Worm (Caenorhabditis elegans) whole organism, L1 larva: Measurements from ENCODE around the gene faah-1.

Source experiments
- C34B4.2 ChIP-seq: sonication (generic microtip); optimal IDR thresholded peaks from 2 replicates; lab custom pipeline; 2017; ENCODE audit warnings: mild to moderate bottlenecking, missing genetic modification characterization, missing compliant biosample characterization
- blmp-1 ChIP-seq: fragments of 150-350 bp; optimal IDR thresholded peaks from 2 replicates; lab custom pipeline; 2014; ENCODE audit warnings: missing biosample characterization, missing genetic modification characterization
- ceh-82 ChIP-seq, 3 experiments: fragments of 150-350 bp in 1 of 3; sonication (generic microtip) in 2 of 3; optimal IDR thresholded peaks; 2 replicates each; lab custom pipeline; 2014 to 2017; ENCODE audit warnings: missing biosample characterization in 3 of 3, missing genetic modification characterization in 3 of 3
- dpl-1 ChIP-seq, 3 experiments: fragments of 150-350 bp in 2 of 3; sonication (generic microtip) in 1 of 3; optimal IDR thresholded peaks; 2 replicates each; lab custom pipeline; 2014 to 2017; ENCODE audit warnings: missing biosample characterization in 3 of 3, missing genetic modification characterization in 3 of 3, missing genetic modification reagents in 3 of 3
- efl-1 ChIP-seq, 4 experiments: fragments of 150-350 bp; optimal IDR thresholded peaks in 3 of 4; peaks in 1 of 4; 1 replicate in 1 of 4; 2 replicates in 3 of 4; lab custom pipeline; 2014; ENCODE audit warnings: missing biosample characterization in 2 of 4, missing genetic modification characterization in 2 of 4, missing genetic modification reagents in 2 of 4
- efl-3 ChIP-seq: fragments of 200-800 bp; sonication (Bioruptor generic); optimal IDR thresholded peaks from 2 replicates; lab custom pipeline; 2018; ENCODE audit warnings: mild to moderate bottlenecking, missing genetic modification characterization, missing compliant biosample characterization
- egl-13 ChIP-seq: sonication (generic microtip); optimal IDR thresholded peaks from 2 replicates; lab custom pipeline; 2016; ENCODE audit warnings: missing genotype, missing genetic modification reagents, missing genetic modification characterization, missing compliant biosample characterization
- egl-27 ChIP-seq, 2 experiments: fragments of 150-350 bp in 1 of 2; sonication (generic microtip); optimal IDR thresholded peaks; 3 replicates each; lab custom pipeline; 2017 to 2018; ENCODE audit warnings: missing biosample characterization in 2 of 2, missing genetic modification characterization in 2 of 2, missing genetic modification reagents in 2 of 2
- elt-3 ChIP-seq, 6 experiments: fragments of 150-350 bp in 1 of 6; sonication (generic microtip); optimal IDR thresholded peaks; 2 replicates each; lab custom pipeline; 2017 to 2018; ENCODE audit warnings: missing biosample characterization in 6 of 6, missing genetic modification characterization in 6 of 6, inconsistent platforms in 1 of 6
- fkh-10 ChIP-seq: sonication (generic microtip); optimal IDR thresholded peaks from 2 replicates; lab custom pipeline; 2017; ENCODE audit warnings: missing biosample characterization, missing genetic modification reagents, missing genetic modification characterization
- fkh-4 ChIP-seq: sonication (generic microtip); optimal IDR thresholded peaks from 2 replicates; lab custom pipeline; 2016; ENCODE audit warnings: missing compliant biosample characterization, missing genetic modification characterization, borderline replicate concordance
- fos-1 ChIP-seq: fragments of 150-350 bp; optimal IDR thresholded peaks from 2 replicates; lab custom pipeline; 2014; ENCODE audit warnings: missing biosample characterization, missing genetic modification characterization
- grh-1 ChIP-seq: fragments of 200-800 bp; sonication (Bioruptor generic); IDR thresholded peaks from 2 replicates; pipeline ENCODE4 v1.3.6; 2022; ENCODE audit warnings: missing genetic modification reagents, missing genetic modification characterization, missing compliant biosample characterization
- hlh-17 ChIP-seq: fragments of 200-800 bp; sonication (Bioruptor generic); optimal IDR thresholded peaks from 2 replicates; lab custom pipeline; 2018; ENCODE audit warnings: missing genetic modification characterization, mild to moderate bottlenecking, missing compliant biosample characterization, moderate library complexity, borderline replicate concordance
- hlh-4 ChIP-seq: sonication (generic microtip); optimal IDR thresholded peaks from 2 replicates; lab custom pipeline; 2016; ENCODE audit warnings: mild to moderate bottlenecking, missing genetic modification characterization, missing compliant biosample characterization
- hpl-2 ChIP-seq: fragments of 150-350 bp; optimal IDR thresholded peaks from 2 replicates; lab custom pipeline; 2014; ENCODE audit warnings: missing biosample characterization, missing genetic modification reagents, missing genetic modification characterization
- jun-1 ChIP-seq: fragments of 150-350 bp; optimal IDR thresholded peaks from 2 replicates; lab custom pipeline; 2014; ENCODE audit warnings: missing biosample characterization, missing genetic modification reagents, missing genetic modification characterization
- lin-13 ChIP-seq: fragments of 150-350 bp; optimal IDR thresholded peaks from 2 replicates; lab custom pipeline; 2014; ENCODE audit warnings: missing biosample characterization, missing genetic modification reagents, missing genetic modification characterization
- lin-35 ChIP-seq, 2 experiments: fragments of 150-350 bp; optimal IDR thresholded peaks; 2 replicates each; lab custom pipeline; 2014; ENCODE audit warnings: missing biosample characterization in 2 of 2, missing genetic modification characterization in 2 of 2, missing genetic modification reagents in 2 of 2
- lir-3 ChIP-seq: sonication (generic microtip); optimal IDR thresholded peaks from 2 replicates; lab custom pipeline; 2016; ENCODE audit warnings: mild to moderate bottlenecking, missing genetic modification characterization, moderate library complexity, missing compliant biosample characterization; ENCODE audit not compliant: poor library complexity
- mab-9 ChIP-seq: fragments of 200-800 bp; sonication (Bioruptor generic); IDR thresholded peaks from 2 replicates; pipeline ENCODE4 v1.3.6; 2022; ENCODE audit warnings: missing genetic modification reagents, missing genetic modification characterization, missing compliant biosample characterization
- nhr-11 ChIP-seq: fragments of 150-350 bp; optimal IDR thresholded peaks from 2 replicates; lab custom pipeline; 2014; ENCODE audit warnings: missing biosample characterization, missing genetic modification characterization
- nhr-28 ChIP-seq: fragments of 150-350 bp; optimal IDR thresholded peaks from 2 replicates; lab custom pipeline; 2014; ENCODE audit warnings: missing biosample characterization, missing genetic modification characterization
- nhr-71 ChIP-seq: sonication (generic microtip); optimal IDR thresholded peaks from 2 replicates; lab custom pipeline; 2016; ENCODE audit warnings: mild to moderate bottlenecking, missing genetic modification characterization, moderate library complexity, missing compliant biosample characterization
- nhr-77 ChIP-seq: fragments of 150-350 bp; optimal IDR thresholded peaks from 2 replicates; lab custom pipeline; 2014; ENCODE audit warnings: missing biosample characterization, missing genetic modification characterization
- nhr-84 ChIP-seq: sonication (generic microtip); optimal IDR thresholded peaks from 2 replicates; lab custom pipeline; 2017; ENCODE audit warnings: missing biosample characterization, missing genetic modification characterization
- pag-3 ChIP-seq: sonication (generic microtip); optimal IDR thresholded peaks from 2 replicates; lab custom pipeline; 2017; ENCODE audit warnings: missing genetic modification characterization, mild to moderate bottlenecking, missing compliant biosample characterization, antibody characterized with exemption, borderline replicate concordance; ENCODE audit not compliant: insufficient read depth
- pax-3 ChIP-seq: fragments of 200-800 bp; sonication (Bioruptor generic); optimal IDR thresholded peaks from 2 replicates; lab custom pipeline; 2018; ENCODE audit warnings: mild to moderate bottlenecking, missing genetic modification characterization, moderate library complexity, missing compliant biosample characterization
- pqm-1 ChIP-seq: sonication (generic microtip); optimal IDR thresholded peaks from 3 replicates; lab custom pipeline; 2017; ENCODE audit warnings: missing biosample characterization, missing genetic modification characterization
- rnt-1 ChIP-seq: sonication (generic microtip); optimal IDR thresholded peaks from 2 replicates; lab custom pipeline; 2016; ENCODE audit warnings: mild to moderate bottlenecking, missing genetic modification characterization, moderate library complexity, missing compliant biosample characterization
- snpc-4 ChIP-seq: fragments of 150-350 bp; optimal IDR thresholded peaks from 2 replicates; lab custom pipeline; 2014; ENCODE audit warnings: missing biosample characterization, missing genetic modification characterization
- sptf-1 ChIP-seq: fragments of 150-350 bp; optimal IDR thresholded peaks from 2 replicates; lab custom pipeline; 2014; ENCODE audit warnings: missing biosample characterization, missing genetic modification characterization
- sup-37 ChIP-seq: fragments of 200-800 bp; sonication (Bioruptor generic); optimal IDR thresholded peaks from 2 replicates; lab custom pipeline; 2018; ENCODE audit warnings: mild to moderate bottlenecking, missing genetic modification characterization, missing compliant biosample characterization
- tbx-2 ChIP-seq: sonication (generic microtip); optimal IDR thresholded peaks from 2 replicates; lab custom pipeline; 2016; ENCODE audit warnings: missing genetic modification characterization, missing compliant biosample characterization
- tlp-1 ChIP-seq: fragments of 150-350 bp; optimal IDR thresholded peaks from 2 replicates; lab custom pipeline; 2014; ENCODE audit warnings: missing biosample characterization, missing genetic modification characterization
- unc-130 ChIP-seq: fragments of 150-350 bp; optimal IDR thresholded peaks from 2 replicates; lab custom pipeline; 2017; ENCODE audit warnings: missing biosample characterization, missing genetic modification characterization, inconsistent platforms
- vab-15 ChIP-seq: sonication (generic microtip); optimal IDR thresholded peaks from 2 replicates; lab custom pipeline; 2017; ENCODE audit warnings: missing genotype, mild to moderate bottlenecking, missing genetic modification characterization, missing compliant biosample characterization
- xbp-1 ChIP-seq: sonication (generic microtip); optimal IDR thresholded peaks from 2 replicates; lab custom pipeline; 2016; ENCODE audit warnings: missing genetic modification characterization, missing compliant biosample characterization
- zag-1 ChIP-seq: fragments of 150-350 bp; optimal IDR thresholded peaks from 2 replicates; lab custom pipeline; 2014; ENCODE audit warnings: missing biosample characterization, missing genetic modification characterization

The faah-1 gene

ce11 chrIV:8203555-8203954, 44.4 kb downstream of the faah-1 start:
- TF ChIP-seq fkh-4 (tag; lab: Kevin White, UChicago) (no peak), efl-3 (no peak), mab-9 (no peak), grh-1 (no peak), jun-1 (tag; lab: Kevin White, UChicago) (no peak), sup-37 (GFP tag; lab: Kevin White, UChicago) (no peak), hlh-4 (tag; lab: Kevin White, UChicago) (no peak), efl-1 (optimal IDR thresholded peaks at IDR 0.05; lab: Kevin White, UChicago) (no peak), efl-1 (GFP tag; optimal IDR thresholded peaks at IDR 0.05 in 1 of 2; lab: Kevin White, UChicago) (peak in 1 of 2 experiments; percentile 43)

- TF ChIP-seq efl-1 (optimal IDR thresholded peaks at IDR 0.05; lab: Kevin White, UChicago): peak in 1 of 2 experiments; percentile 38
- no peak for TF ChIP-seq efl-1 (GFP tag; optimal IDR thresholded peaks at IDR 0.05 in 1 of 2; lab: Kevin White, UChicago)
- TF ChIP-seq ceh-82 (tag; optimal IDR thresholded peaks at IDR 0.05; lab: Kevin White, UChicago): peak in 1 of 3 experiments; percentile 3
- no peak for TF ChIP-seq lir-3 (tag; lab: Kevin White, UChicago)
- no peak for TF ChIP-seq lin-13 (GFP tag; lab: Kevin White, UChicago)
- TF ChIP-seq egl-13: no peak
- TF ChIP-seq sptf-1: no peak
- no peak for TF ChIP-seq zag-1
- peak; percentile 29 for TF ChIP-seq blmp-1 (tag; lab: Kevin White, UChicago)
- TF ChIP-seq dpl-1 (GFP tag; optimal IDR thresholded peaks at IDR 0.05; lab: Kevin White, UChicago): peak in 1 of 3 experiments; percentile 9
- no peak for TF ChIP-seq fkh-10 (GFP tag; lab: Kevin White, UChicago)
- peak in 1 of 2 experiments; percentile 21 for TF ChIP-seq lin-35 (GFP tag; optimal IDR thresholded peaks at IDR 0.05; lab: Kevin White, UChicago)
- no peak for TF ChIP-seq nhr-84 (tag; lab: Kevin White, UChicago)
These were observed 46.3 kb downstream of the faah-1 start, which contains the start of gene hgrs-1 for ce11 chrIV:8205272-8206098. TSS of gene hgrs-1 (minus strand) at chrIV:8206048.

ce11 chrIV:8206314-8206713, 47.1 kb downstream of the faah-1 start, which contains the start of gene svh-1:
TSS of gene svh-1 (plus strand) at chrIV:8206614.
- TF ChIP-seq nhr-77 (no peak), C34B4.2 (tag; lab: Kevin White, UChicago) (no peak), unc-130 (tag; lab: Kevin White, UChicago) (no peak), vab-15 (tag; lab: Kevin White, UChicago) (no peak), nhr-28 (tag; lab: Kevin White, UChicago) (no peak), nhr-71 (tag; lab: Kevin White, UChicago) (no peak), mab-9 (no peak), pax-3 (no peak), egl-27 (tag; optimal IDR thresholded peaks at IDR 0.05; lab: Kevin White, UChicago) (no peak), ceh-82 (tag; optimal IDR thresholded peaks at IDR 0.05; lab: Kevin White, UChicago) (no peak), tlp-1 (tag; lab: Kevin White, UChicago) (no peak)

ce11 chrIV:8208855-8209254, 49.7 kb downstream of the faah-1 start:
- TF ChIP-seq fos-1 (no peak), lin-35 (GFP tag; optimal IDR thresholded peaks at IDR 0.05; lab: Kevin White, UChicago) (no peak), hlh-4 (tag; lab: Kevin White, UChicago) (no peak), C34B4.2 (tag; lab: Kevin White, UChicago) (no peak), elt-3 (tag; optimal IDR thresholded peaks at IDR 0.05; lab: Kevin White, UChicago) (no peak), xbp-1 (tag; lab: Kevin White, UChicago) (no peak), hpl-2 (GFP tag; lab: Kevin White, UChicago) (no peak), rnt-1 (tag; lab: Kevin White, UChicago) (no peak), pag-3 (tag; lab: Kevin White, UChicago) (no peak), grh-1 (no peak), egl-27 (tag; optimal IDR thresholded peaks at IDR 0.05; lab: Kevin White, UChicago) (no peak), hlh-17 (GFP tag; lab: Kevin White, UChicago) (no peak), nhr-11 (tag; lab: Kevin White, UChicago) (no peak), pqm-1 (tag; lab: Kevin White, UChicago) (no peak), tbx-2 (tag; lab: Kevin White, UChicago) (no peak), snpc-4 (no peak)
